Fruit fly (Drosophila melanogaster): Measurements from ENCODE around the gene CG5641.
"Not testable (repeated sequence)": the region's sequence is repeated elsewhere in the genome, so short reads cannot be mapped to it uniquely, and the experiment has no call there.

DNA sequence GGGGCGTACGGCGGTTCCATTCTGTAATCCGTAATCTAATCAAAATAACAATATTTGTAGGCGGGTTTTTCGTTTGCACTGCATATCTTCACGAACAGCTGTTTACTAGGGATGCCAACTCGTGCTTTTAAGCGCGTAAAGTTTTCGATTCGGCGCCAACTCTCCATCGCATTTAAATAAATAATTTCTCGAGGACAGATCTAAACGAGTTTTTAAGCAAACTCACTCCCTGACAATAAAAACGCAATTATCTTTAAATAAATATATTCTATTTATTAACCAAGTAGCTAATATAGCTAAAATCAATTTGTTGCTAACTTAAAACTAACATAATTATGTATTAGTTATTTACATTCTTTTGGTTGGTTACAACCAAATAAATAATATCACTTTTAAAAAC lies 36.1 kb upstream of the CG5641 start, which contains the start of gene CG5608:
- not testable (repeated sequence) for TF ChIP-seq CG8478, CTCF (optimal IDR thresholded peaks at IDR 0.05)

Data from S2 (cell line).